Worm (Caenorhabditis elegans): ENCODE measurements around the gene mpst-3.
A peak's percentile ranks its signal among the peaks of the same experiment; 100 is the strongest.
"Not testable (repeated sequence)": the region's sequence is repeated elsewhere in the genome, so short reads cannot be mapped to it uniquely, and the experiment has no call there.

mpst-3 gene

ce11 chrV:14876257-14876656, 19.2 kb upstream of the mpst-3 start (continued):
- peak; percentile 42 for TF ChIP-seq lin-32 (GFP tag; optimal IDR thresholded peaks at IDR 0.05)

ce11 chrV:14876724-14877123, 18.7 kb upstream of the mpst-3 start, which contains the start of gene ZC412.10:
Gene ZC412.10, minus strand, starts transcription at chrV:14876824.
- TF ChIP-seq ces-1 (GFP tag; optimal IDR thresholded peaks at IDR 0.05); elt-1 (tag; optimal IDR thresholded peaks at IDR 0.05; ENCODE audit: borderline replicate concordance, insufficient read depth); pha-4 (tag; optimal IDR thresholded peaks at IDR 0.05): not testable (repeated sequence)

- TF ChIP-seq mab-5 (tag; optimal IDR thresholded peaks at IDR 0.05) (no peak), pha-4 (tag; optimal IDR thresholded peaks at IDR 0.05) (no peak), lsy-2 (tag; optimal IDR thresholded peaks at IDR 0.05) (no peak)
Measured at ce11 chrV:14877242-14877819, 18.1 kb upstream of the mpst-3 start.

ce11 chrV:14890782-14891181, 4.7 kb upstream of the mpst-3 start, which contains the start of gene nspa-2:
Gene nspa-2, plus strand, starts transcription at chrV:14891082.
- not testable (repeated sequence) for TF ChIP-seq ham-2 (GFP tag; optimal IDR thresholded peaks at IDR 0.05); sptf-1 (tag; optimal IDR thresholded peaks at IDR 0.05); unc-62 (GFP tag; optimal IDR thresholded peaks at IDR 0.05)

ce11 chrV:14893355-14894050, 1.9 kb upstream of the mpst-3 start, which contains the start of the genes mpst-2 and H12D21.5:
Gene mpst-2, minus strand, starts transcription at chrV:14893455.
Gene H12D21.5, plus strand, starts transcription at chrV:14894000.
- TF ChIP-seq tbx-8 (GFP tag; optimal IDR thresholded peaks at IDR 0.05) = no peak
- TF ChIP-seq nhr-28 (tag; optimal IDR thresholded peaks at IDR 0.05) = no peak
- TF ChIP-seq ces-1 (GFP tag; optimal IDR thresholded peaks at IDR 0.05) = no peak
- TF ChIP-seq mls-2 (tag; optimal IDR thresholded peaks at IDR 0.05) = no peak
- no peak for TF ChIP-seq nhr-12 (tag; optimal IDR thresholded peaks at IDR 0.05)
- no peak for TF ChIP-seq mep-1 (tag; optimal IDR thresholded peaks at IDR 0.05)
- TF ChIP-seq zip-8 (tag; optimal IDR thresholded peaks at IDR 0.05) = no peak

- TF ChIP-seq nhr-76 (tag; optimal IDR thresholded peaks at IDR 0.05) = no peak
- TF ChIP-seq ceh-83 (GFP tag; optimal IDR thresholded peaks at IDR 0.05) = no peak
- TF ChIP-seq ces-1 (GFP tag; optimal IDR thresholded peaks at IDR 0.05) = no peak
- no peak for TF ChIP-seq nhr-12 (tag; optimal IDR thresholded peaks at IDR 0.05)
- TF ChIP-seq tbx-8 (GFP tag; optimal IDR thresholded peaks at IDR 0.05) = no peak
- TF ChIP-seq drap-1 (GFP tag; optimal IDR thresholded peaks at IDR 0.05) = no peak
- no peak for TF ChIP-seq ztf-11 (tag; optimal IDR thresholded peaks at IDR 0.05)
- TF ChIP-seq sptf-1 (tag; optimal IDR thresholded peaks at IDR 0.05) = no peak
- TF ChIP-seq hlh-1 (tag; optimal IDR thresholded peaks at IDR 0.05) = no peak
- no peak for TF ChIP-seq nhr-28 (tag; optimal IDR thresholded peaks at IDR 0.05)
- TF ChIP-seq nhr-237 (tag; optimal IDR thresholded peaks at IDR 0.05) = no peak
- TF ChIP-seq ham-2 (GFP tag; optimal IDR thresholded peaks at IDR 0.05) = no peak
- TF ChIP-seq elt-3 (tag; optimal IDR thresholded peaks at IDR 0.05) = no peak
- no peak for TF ChIP-seq mab-5 (tag; optimal IDR thresholded peaks at IDR 0.05)
- no peak for TF ChIP-seq flh-1 (GFP tag; optimal IDR thresholded peaks at IDR 0.05)
- TF ChIP-seq snpc-4 (tag; optimal IDR thresholded peaks at IDR 0.05) = no peak
- TF ChIP-seq elt-1 (tag; optimal IDR thresholded peaks at IDR 0.05; ENCODE audit: borderline replicate concordance, insufficient read depth) = no peak
- TF ChIP-seq pha-4 (tag; optimal IDR thresholded peaks at IDR 0.05) = no peak
- no peak for TF ChIP-seq M03D4.4 (tag; optimal IDR thresholded peaks at IDR 0.05)
- TF ChIP-seq ceh-43 (GFP tag; optimal IDR thresholded peaks at IDR 0.05) = no peak
Measured at ce11 chrV:14897731-14898130, 2.3 kb downstream of the mpst-3 start, which contains the start of gene H12D21.6. Gene H12D21.6, minus strand, starts transcription at chrV:14897831.

ce11 chrV:14899545-14899944, 4.1 kb downstream of the mpst-3 start, which contains the start of gene H12D21.10:
Gene H12D21.10, plus strand, starts transcription at chrV:14899804.
- TF ChIP-seq ceh-83 (GFP tag; optimal IDR thresholded peaks at IDR 0.05) (no peak), elt-1 (tag; optimal IDR thresholded peaks at IDR 0.05; ENCODE audit: borderline replicate concordance, insufficient read depth) (peak; percentile 22)
